Worm (Caenorhabditis elegans) whole organism, L4 larva: ENCODE data around the gene srb-1.

Source experiments
- D1046.2 ChIP-seq: fragments of 200-800 bp; sonication (Bioruptor generic); IDR thresholded peaks from 2 replicates; pipeline ENCODE4 v1.3.6; 2022; ENCODE audit warnings: missing genetic modification characterization, missing compliant biosample characterization
- F37D6.2 ChIP-seq: sonication (generic microtip); optimal IDR thresholded peaks from 2 replicates; lab custom pipeline; 2016; ENCODE audit warnings: mild to moderate bottlenecking, missing genetic modification characterization, missing compliant biosample characterization
- F49E8.2 ChIP-seq: sonication (generic microtip); optimal IDR thresholded peaks from 2 replicates; lab custom pipeline; 2016; ENCODE audit warnings: missing compliant biosample characterization, mild to moderate bottlenecking, missing genetic modification characterization, borderline replicate concordance
- Y105C5A.15 ChIP-seq: fragments of 200-800 bp; sonication (Bioruptor generic); IDR thresholded peaks from 2 replicates; pipeline ENCODE4 v1.3.6; 2022; ENCODE audit warnings: missing genetic modification characterization, missing compliant biosample characterization
- Y75B8A.6 ChIP-seq: fragments of 200-800 bp; sonication (Bioruptor generic); IDR thresholded peaks from 2 replicates; pipeline ENCODE4 v1.3.6; 2022; ENCODE audit warnings: missing genetic modification reagents, missing genetic modification characterization, missing compliant biosample characterization
- ZK337.2 ChIP-seq: fragments of 200-800 bp; sonication (Bioruptor generic); IDR thresholded peaks from 2 replicates; pipeline ENCODE4 v1.3.6; 2022; ENCODE audit warnings: missing genetic modification reagents, missing genetic modification characterization, missing compliant biosample characterization
- aha-1 ChIP-seq: fragments of 150-350 bp; peaks from one replicate; lab custom pipeline; 2014; ENCODE audit warnings: missing biosample characterization, missing genetic modification characterization
- ceh-62 ChIP-seq: sonication (generic microtip); optimal IDR thresholded peaks from 2 replicates; lab custom pipeline; 2017; ENCODE audit warnings: missing biosample characterization, missing genetic modification characterization
- cey-2 ChIP-seq: sonication (generic microtip); optimal IDR thresholded peaks from 3 replicates; lab custom pipeline; 2017; ENCODE audit warnings: missing genetic modification characterization, mild to moderate bottlenecking, missing compliant biosample characterization, antibody characterized with exemption, borderline replicate concordance; ENCODE audit not compliant: insufficient read depth
- daf-16 ChIP-seq, 3 experiments: sonication (generic microtip); optimal IDR thresholded peaks; 2 replicates each; lab custom pipeline; 2016 to 2017; ENCODE audit warnings: missing genetic modification characterization in 3 of 3, missing genetic modification reagents in 3 of 3, mild to moderate bottlenecking in 2 of 3, missing compliant biosample characterization in 2 of 3, missing biosample characterization in 1 of 3, moderate library complexity in 1 of 3
- dmd-6 ChIP-seq: fragments of 200-800 bp; sonication (Bioruptor generic); IDR thresholded peaks from 2 replicates; pipeline ENCODE4 v1.3.6; 2022; ENCODE audit warnings: missing genetic modification reagents, missing genetic modification characterization, missing compliant biosample characterization
- dmd-9 ChIP-seq: fragments of 200-800 bp; sonication (Bioruptor generic); IDR thresholded peaks from 2 replicates; pipeline ENCODE4 v1.3.6; 2022; ENCODE audit warnings: missing genetic modification reagents, missing genetic modification characterization, missing compliant biosample characterization
- egl-27 ChIP-seq: sonication (generic microtip); optimal IDR thresholded peaks from 3 replicates; lab custom pipeline; 2017; ENCODE audit warnings: missing biosample characterization, missing genetic modification reagents, missing genetic modification characterization
- egl-43 ChIP-seq: fragments of 200-800 bp; sonication (Bioruptor generic); IDR thresholded peaks from 2 replicates; pipeline ENCODE4 v1.3.6; 2022; ENCODE audit warnings: missing genetic modification reagents, missing genetic modification characterization, missing compliant biosample characterization
- fkh-10 ChIP-seq: fragments of 150-350 bp; optimal IDR thresholded peaks from 2 replicates; lab custom pipeline; 2014; ENCODE audit warnings: missing biosample characterization, missing genetic modification reagents, missing genetic modification characterization
- fos-1 ChIP-seq: fragments of 150-350 bp; optimal IDR thresholded peaks from 2 replicates; lab custom pipeline; 2014; ENCODE audit warnings: missing biosample characterization, missing genetic modification characterization
- gei-8 ChIP-seq: fragments of 200-800 bp; sonication (Bioruptor generic); optimal IDR thresholded peaks from 2 replicates; lab custom pipeline; 2018; ENCODE audit warnings: mild to moderate bottlenecking, missing genetic modification characterization, missing compliant biosample characterization
- lin-29 ChIP-seq: fragments of 200-800 bp; sonication (Bioruptor generic); IDR thresholded peaks from 2 replicates; pipeline ENCODE4 v1.3.6; 2022; ENCODE audit warnings: missing genetic modification reagents, missing genetic modification characterization, missing compliant biosample characterization
- lir-3 ChIP-seq: sonication (generic microtip); optimal IDR thresholded peaks from 2 replicates; lab custom pipeline; 2016; ENCODE audit warnings: mild to moderate bottlenecking, missing genetic modification characterization, missing compliant biosample characterization
- nhr-111 ChIP-seq: fragments of 200-800 bp; sonication (Bioruptor generic); optimal IDR thresholded peaks from 2 replicates; lab custom pipeline; 2018; ENCODE audit warnings: mild to moderate bottlenecking, missing genetic modification characterization, missing compliant biosample characterization
- nhr-25 ChIP-seq: sonication (generic microtip); optimal IDR thresholded peaks from 2 replicates; lab custom pipeline; 2017; ENCODE audit warnings: missing genetic modification characterization, mild to moderate bottlenecking, missing compliant biosample characterization, antibody characterized with exemption, moderate library complexity, borderline replicate concordance; ENCODE audit not compliant: insufficient read depth
- nhr-28 ChIP-seq: fragments of 150-350 bp; optimal IDR thresholded peaks from 2 replicates; lab custom pipeline; 2014; ENCODE audit warnings: missing biosample characterization, missing genetic modification characterization
- nhr-41 ChIP-seq: fragments of 200-800 bp; sonication (Bioruptor generic); IDR thresholded peaks from 2 replicates; pipeline ENCODE4 v1.3.6; 2022; ENCODE audit warnings: missing genetic modification reagents, missing genetic modification characterization, missing compliant biosample characterization
- nhr-48 ChIP-seq: sonication (generic microtip); optimal IDR thresholded peaks from 2 replicates; lab custom pipeline; 2016; ENCODE audit warnings: mild to moderate bottlenecking, missing genetic modification characterization, missing compliant biosample characterization
- php-3 ChIP-seq: fragments of 200-800 bp; sonication (Bioruptor generic); IDR thresholded peaks from 2 replicates; pipeline ENCODE4 v1.3.6; 2022; ENCODE audit warnings: missing genetic modification reagents, missing genetic modification characterization, missing compliant biosample characterization
- saeg-2 ChIP-seq: fragments of 200-800 bp; sonication (Bioruptor generic); IDR thresholded peaks from 2 replicates; pipeline ENCODE4 v1.3.6; 2022; ENCODE audit warnings: missing genetic modification reagents, missing genetic modification characterization, missing compliant biosample characterization
- set-16 ChIP-seq: fragments of 200-800 bp; sonication (Bioruptor generic); IDR thresholded peaks from 2 replicates; pipeline ENCODE4 v1.3.6; 2022; ENCODE audit warnings: missing genetic modification reagents, missing genetic modification characterization, missing compliant biosample characterization
- snpc-1.2 ChIP-seq: fragments of 200-800 bp; sonication (Bioruptor generic); IDR thresholded peaks from 2 replicates; pipeline ENCODE4 v1.3.6; 2022; ENCODE audit warnings: missing genetic modification reagents, missing genetic modification characterization, missing compliant biosample characterization
- unc-62 ChIP-seq, 3 experiments: fragments of 150-350 bp in 1 of 3; sonication (generic microtip); optimal IDR thresholded peaks in 2 of 3; peaks in 1 of 3; 1 replicate in 1 of 3; 2 replicates in 2 of 3; lab custom pipeline; 2014 to 2017; ENCODE audit warnings: missing biosample characterization in 3 of 3, missing genetic modification characterization in 3 of 3, missing genetic modification reagents in 3 of 3, missing genotype in 1 of 3

Gene srb-1

ce11 chrII:5170932-5171331 lies at the start of gene srb-1:
Gene srb-1, minus strand, starts transcription at chrII:5171032.
- TF ChIP-seq saeg-2 (GFP tag; lab: Robert Waterston, UW): no peak
- TF ChIP-seq unc-62 (GFP tag; optimal IDR thresholded peaks at IDR 0.05 in 1 of 2; lab: Kevin White, UChicago): peak in 1 of 2 experiments; percentile 15
- no peak for TF ChIP-seq unc-62 (tag; optimal IDR thresholded peaks at IDR 0.05; lab: Kevin White, UChicago)
- no peak for TF ChIP-seq dmd-6 (GFP tag; lab: Robert Waterston, UW)
- TF ChIP-seq D1046.2 (GFP tag; lab: Robert Waterston, UW): no peak

- TF ChIP-seq aha-1 (tag; lab: Kevin White, UChicago): peak; percentile 39
- no peak for TF ChIP-seq php-3
Measured at ce11 chrII:5218349-5218748, 47.5 kb upstream of the srb-1 start.

- TF ChIP-seq ZK337.2 (GFP tag; lab: Robert Waterston, UW) (no peak), fos-1 (tag; lab: Kevin White, UChicago) (no peak), F49E8.2 (tag; lab: Kevin White, UChicago) (no peak), set-16 (GFP tag; lab: Robert Waterston, UW) (no peak)
Measured at ce11 chrII:5212675-5213074, 41.8 kb upstream of the srb-1 start, which contains the start of gene C34F11.1. Gene C34F11.1, plus strand, starts transcription at chrII:5212975.

ce11 chrII:5211970-5212369 lies 41.1 kb upstream of the srb-1 start, which contains the start of gene C34F11.2:
Gene C34F11.2, plus strand, starts transcription at chrII:5212270.
- peak; percentile 90 for TF ChIP-seq aha-1 (tag; lab: Kevin White, UChicago)
- no peak for TF ChIP-seq ZK337.2 (GFP tag; lab: Robert Waterston, UW)

- TF ChIP-seq Y105C5A.15 (GFP tag; lab: Robert Waterston, UW): no peak
- TF ChIP-seq nhr-41: no peak
- TF ChIP-seq snpc-1.2 (GFP tag; lab: Robert Waterston, UW): no peak
- TF ChIP-seq nhr-48 (tag; lab: Kevin White, UChicago): no peak
- no peak for TF ChIP-seq F37D6.2 (tag; lab: Kevin White, UChicago)
- TF ChIP-seq lin-29 (GFP tag; lab: Robert Waterston, UW): no peak
- peak in 1 of 2 experiments; percentile 95 for TF ChIP-seq unc-62 (GFP tag; optimal IDR thresholded peaks at IDR 0.05 in 1 of 2; lab: Kevin White, UChicago)
- TF ChIP-seq unc-62 (tag; optimal IDR thresholded peaks at IDR 0.05; lab: Kevin White, UChicago): no peak
- TF ChIP-seq nhr-111: no peak
- TF ChIP-seq egl-43 (GFP tag; lab: Robert Waterston, UW): no peak
- TF ChIP-seq nhr-28: peak; percentile 64
- TF ChIP-seq gei-8: no peak
- TF ChIP-seq aha-1 (tag; lab: Kevin White, UChicago): peak; percentile 27
Measured at ce11 chrII:5210830-5211229, 40.0 kb upstream of the srb-1 start, which contains the start of gene C34F11.8. Gene C34F11.8, minus strand, starts transcription at chrII:5210964.

- TF ChIP-seq aha-1 (tag; lab: Kevin White, UChicago) (no peak), cey-2 (tag; lab: Kevin White, UChicago) (no peak), ceh-62 (tag; lab: Kevin White, UChicago) (no peak), lir-3 (no peak), unc-62 (GFP tag; optimal IDR thresholded peaks at IDR 0.05 in 1 of 2; lab: Kevin White, UChicago) (peak in 1 of 2 experiments; percentile 86), unc-62 (tag; optimal IDR thresholded peaks at IDR 0.05; lab: Kevin White, UChicago) (no peak), Y75B8A.6 (GFP tag; lab: Robert Waterston, UW) (no peak), snpc-1.2 (GFP tag; lab: Robert Waterston, UW) (no peak)
- TF ChIP-seq, all 104 proteins: peak for 1
Measured at ce11 chrII:5209122-5209521, 38.3 kb upstream of the srb-1 start.

ce11 chrII:5205286-5205685 lies 34.5 kb upstream of the srb-1 start:
- no peak for TF ChIP-seq daf-16 (GFP tag; optimal IDR thresholded peaks at IDR 0.05; lab: Kevin White, UChicago)
- peak; percentile 16 for TF ChIP-seq daf-16 (tag; optimal IDR thresholded peaks at IDR 0.05; lab: Kevin White, UChicago)
- TF ChIP-seq dmd-9 (GFP tag; lab: Robert Waterston, UW): no peak
- TF ChIP-seq gei-8: no peak
- no peak for TF ChIP-seq egl-27
- peak; percentile 82 for TF ChIP-seq aha-1 (tag; lab: Kevin White, UChicago)
- peak; percentile 7 for TF ChIP-seq nhr-28
- TF ChIP-seq nhr-25 (tag; lab: Kevin White, UChicago): no peak
- no peak for TF ChIP-seq fkh-10 (GFP tag; lab: Kevin White, UChicago)
